Worm (Caenorhabditis elegans) whole organism, young adult: ENCODE results near the gene K09C6.3.
A peak's percentile ranks its signal among the peaks of the same experiment; 100 is the strongest.

Experiments
- B0035.1 ChIP-seq: sonication (generic microtip); optimal IDR thresholded peaks from 2 replicates; lab custom pipeline; 2016; ENCODE audit warnings: missing genetic modification characterization, mild to moderate bottlenecking, missing compliant biosample characterization, missing genotype, missing genetic modification reagents
- B0336.3 ChIP-seq: fragments of 200-800 bp; sonication (Bioruptor generic); IDR thresholded peaks from 2 replicates; pipeline ENCODE4 v1.3.6; 2022; ENCODE audit warnings: missing genetic modification characterization, missing compliant biosample characterization
- C17E4.6 ChIP-seq: fragments of 200-800 bp; sonication (Bioruptor generic); IDR thresholded peaks from 2 replicates; pipeline ENCODE4 v1.3.6; 2022; ENCODE audit warnings: missing genetic modification reagents, missing genetic modification characterization, missing compliant biosample characterization
- F52B5.7 ChIP-seq: sonication (generic microtip); optimal IDR thresholded peaks from 2 replicates; lab custom pipeline; 2016; ENCODE audit warnings: mild to moderate bottlenecking, missing genetic modification characterization, missing compliant biosample characterization
- F57C9.4 ChIP-seq: sonication (generic microtip); optimal IDR thresholded peaks from 2 replicates; lab custom pipeline; 2017; ENCODE audit warnings: mild to moderate bottlenecking, missing genetic modification characterization, missing compliant biosample characterization
- K11D2.4 ChIP-seq: fragments of 200-800 bp; sonication (Bioruptor generic); IDR thresholded peaks from 2 replicates; pipeline ENCODE4 v1.3.6; 2022; ENCODE audit warnings: missing genetic modification reagents, missing genetic modification characterization, missing compliant biosample characterization
- T26A5.8 ChIP-seq: sonication (generic microtip); optimal IDR thresholded peaks from 2 replicates; lab custom pipeline; 2016; ENCODE audit warnings: missing genetic modification characterization, missing compliant biosample characterization
- Y67H2A.10 ChIP-seq: fragments of 200-800 bp; sonication (Bioruptor generic); conservative IDR thresholded peaks from 2 replicates; pipeline ENCODE4 v1.3.6; 2022; ENCODE audit warnings: missing genetic modification reagents, missing genetic modification characterization, missing compliant biosample characterization
- Y95B8A.8 ChIP-seq: fragments of 200-800 bp; sonication (Bioruptor generic); IDR thresholded peaks from 2 replicates; pipeline ENCODE4 v1.3.6; 2022; ENCODE audit warnings: missing genetic modification reagents, missing genetic modification characterization, missing compliant biosample characterization
- aptf-3 ChIP-seq: fragments of 200-800 bp; sonication (Bioruptor generic); IDR thresholded peaks from 2 replicates; pipeline ENCODE4 v1.3.6; 2022; ENCODE audit warnings: missing genetic modification characterization, missing compliant biosample characterization
- atf-7 ChIP-seq: sonication (generic microtip); optimal IDR thresholded peaks from 2 replicates; lab custom pipeline; 2017; ENCODE audit warnings: mild to moderate bottlenecking, missing genetic modification characterization, missing compliant biosample characterization
- attf-5 ChIP-seq: fragments of 200-800 bp; sonication (Bioruptor generic); optimal IDR thresholded peaks from 2 replicates; lab custom pipeline; 2018; ENCODE audit warnings: mild to moderate bottlenecking, missing genetic modification characterization, missing compliant biosample characterization
- attf-6 ChIP-seq: fragments of 200-800 bp; sonication (Bioruptor generic); IDR thresholded peaks from 2 replicates; pipeline ENCODE4 v1.3.6; 2022; ENCODE audit warnings: missing genetic modification reagents, missing genetic modification characterization, missing compliant biosample characterization
- cebp-2 ChIP-seq: fragments of 200-800 bp; sonication (Bioruptor generic); IDR thresholded peaks from 2 replicates; pipeline ENCODE4 v1.3.6; 2022; ENCODE audit warnings: missing genetic modification characterization, missing compliant biosample characterization
- ceh-27 ChIP-seq: fragments of 200-800 bp; sonication (Bioruptor generic); optimal IDR thresholded peaks from 2 replicates; lab custom pipeline; 2018; ENCODE audit warnings: mild to moderate bottlenecking, missing genetic modification characterization, moderate library complexity, missing compliant biosample characterization
- dpff-1 ChIP-seq: sonication (generic microtip); optimal IDR thresholded peaks from 2 replicates; lab custom pipeline; 2017; ENCODE audit warnings: mild to moderate bottlenecking, missing genetic modification characterization, missing compliant biosample characterization
- egl-44 ChIP-seq: fragments of 200-800 bp; sonication (Bioruptor generic); IDR thresholded peaks from 2 replicates; pipeline ENCODE4 v1.3.6; 2022; ENCODE audit warnings: missing genetic modification reagents, missing genetic modification characterization, missing compliant biosample characterization
- egrh-3 ChIP-seq: fragments of 200-800 bp; sonication (Bioruptor generic); IDR thresholded peaks from 2 replicates; pipeline ENCODE4 v1.3.6; 2022; ENCODE audit warnings: missing genetic modification reagents, missing genetic modification characterization, missing compliant biosample characterization
- gei-17 ChIP-seq: fragments of 200-800 bp; sonication (Bioruptor generic); optimal IDR thresholded peaks from 2 replicates; lab custom pipeline; 2018; ENCODE audit warnings: mild to moderate bottlenecking, missing genetic modification characterization, missing compliant biosample characterization
- hlh-26 ChIP-seq: fragments of 200-800 bp; sonication (Bioruptor generic); conservative IDR thresholded peaks from 2 replicates; pipeline ENCODE4 v1.3.6; 2022; ENCODE audit warnings: missing genetic modification reagents, missing genetic modification characterization, missing compliant biosample characterization
- hrde-1 ChIP-seq: sonication (generic microtip); optimal IDR thresholded peaks from 2 replicates; lab custom pipeline; 2016; ENCODE audit warnings: missing genetic modification characterization, mild to moderate bottlenecking, missing compliant biosample characterization, moderate library complexity, missing genotype, missing genetic modification reagents, borderline replicate concordance
- lag-1 ChIP-seq: fragments of 200-800 bp; sonication (Bioruptor generic); IDR thresholded peaks from 2 replicates; pipeline ENCODE4 v1.3.6; 2022; ENCODE audit warnings: missing genetic modification reagents, missing genetic modification characterization, missing compliant biosample characterization
- let-526 ChIP-seq: fragments of 200-800 bp; sonication (Bioruptor generic); IDR thresholded peaks from 2 replicates; pipeline ENCODE4 v1.3.6; 2022; ENCODE audit warnings: missing genetic modification reagents, missing genetic modification characterization, missing compliant biosample characterization
- lin-35 ChIP-seq, 3 experiments: fragments of 150-350 bp in 2 of 3; sonication (generic microtip) in 1 of 3; optimal IDR thresholded peaks; 2 replicates each; lab custom pipeline; 2014 to 2018; ENCODE audit warnings: missing biosample characterization in 3 of 3, missing genetic modification characterization in 3 of 3, missing genetic modification reagents in 3 of 3
- lir-1 ChIP-seq: fragments of 200-800 bp; sonication (Bioruptor generic); conservative IDR thresholded peaks from 2 replicates; pipeline ENCODE4 v1.3.6; 2022; ENCODE audit warnings: missing genetic modification reagents, missing genetic modification characterization, missing compliant biosample characterization
- lsl-1 ChIP-seq: fragments of 200-800 bp; sonication (Bioruptor generic); optimal IDR thresholded peaks from 2 replicates; lab custom pipeline; 2018; ENCODE audit warnings: mild to moderate bottlenecking, missing genetic modification characterization, moderate library complexity, missing compliant biosample characterization
- lsy-27 ChIP-seq: sonication (generic microtip); optimal IDR thresholded peaks from 2 replicates; lab custom pipeline; 2017; ENCODE audit warnings: missing genetic modification characterization, mild to moderate bottlenecking, missing compliant biosample characterization, antibody characterized with exemption, missing genotype, borderline replicate concordance; ENCODE audit not compliant: insufficient read depth
- mcd-1 ChIP-seq: fragments of 200-800 bp; sonication (Bioruptor generic); IDR thresholded peaks from 2 replicates; pipeline ENCODE4 v1.3.6; 2022; ENCODE audit warnings: missing genetic modification reagents, missing genetic modification characterization, missing compliant biosample characterization
- nfya-1 ChIP-seq: sonication (generic microtip); optimal IDR thresholded peaks from 2 replicates; lab custom pipeline; 2017; ENCODE audit warnings: antibody characterized with exemption, missing compliant biosample characterization, missing genetic modification characterization, borderline replicate concordance; ENCODE audit not compliant: insufficient read depth
- nhr-179 ChIP-seq: sonication (generic microtip); optimal IDR thresholded peaks from 2 replicates; lab custom pipeline; 2016; ENCODE audit warnings: mild to moderate bottlenecking, missing genetic modification characterization, missing compliant biosample characterization
- nhr-90 ChIP-seq: sonication (generic microtip); optimal IDR thresholded peaks from 2 replicates; lab custom pipeline; 2016; ENCODE audit warnings: missing genotype, mild to moderate bottlenecking, missing genetic modification characterization, missing compliant biosample characterization
- pbrm-1 ChIP-seq: fragments of 200-800 bp; sonication (Bioruptor generic); IDR thresholded peaks from 2 replicates; pipeline ENCODE4 v1.3.6; 2022; ENCODE audit warnings: missing genetic modification reagents, missing genetic modification characterization, missing compliant biosample characterization
- rcor-1 ChIP-seq: fragments of 200-800 bp; sonication (Bioruptor generic); IDR thresholded peaks from 2 replicates; pipeline ENCODE4 v1.3.6; 2022; ENCODE audit warnings: missing genetic modification reagents, missing genetic modification characterization, missing compliant biosample characterization
- repo-1 ChIP-seq: sonication (generic microtip); optimal IDR thresholded peaks from 2 replicates; lab custom pipeline; 2017; ENCODE audit warnings: mild to moderate bottlenecking, missing genetic modification characterization, missing compliant biosample characterization
- sea-2 ChIP-seq: fragments of 200-800 bp; sonication (Bioruptor generic); IDR thresholded peaks from 2 replicates; pipeline ENCODE4 v1.3.6; 2022; ENCODE audit warnings: missing genetic modification characterization, missing compliant biosample characterization
- snpc-1.3 ChIP-seq: sonication (generic microtip); optimal IDR thresholded peaks from 2 replicates; lab custom pipeline; 2017; ENCODE audit warnings: missing genetic modification characterization, mild to moderate bottlenecking, missing compliant biosample characterization, antibody characterized with exemption, moderate library complexity, missing genotype, missing genetic modification reagents; ENCODE audit not compliant: insufficient read depth
- snpc-4 ChIP-seq, 5 experiments: fragments of 150-350 bp in 1 of 5; sonication (generic microtip) in 4 of 5; optimal IDR thresholded peaks; 2 replicates each; lab custom pipeline; 2014 to 2018; ENCODE audit warnings: missing genetic modification characterization in 5 of 5, missing biosample characterization in 3 of 5, antibody characterized with exemption in 2 of 5, mild to moderate bottlenecking in 2 of 5, missing compliant biosample characterization in 2 of 5, missing genotype in 2 of 5, moderate library complexity in 2 of 5, missing genetic modification reagents in 1 of 5
- sptf-2 ChIP-seq: fragments of 200-800 bp; sonication (Bioruptor generic); optimal IDR thresholded peaks from 2 replicates; lab custom pipeline; 2018; ENCODE audit warnings: mild to moderate bottlenecking, missing genetic modification characterization, missing compliant biosample characterization
- unc-130 ChIP-seq: sonication (generic microtip); optimal IDR thresholded peaks from 2 replicates; lab custom pipeline; 2016; ENCODE audit warnings: missing genetic modification reagents, missing genetic modification characterization, missing compliant biosample characterization
- xnd-1 ChIP-seq: sonication (generic microtip); optimal IDR thresholded peaks from 2 replicates; lab custom pipeline; 2016; ENCODE audit warnings: missing genotype, missing genetic modification reagents, missing genetic modification characterization, missing compliant biosample characterization
- zfh-2 ChIP-seq: fragments of 200-800 bp; sonication (Bioruptor generic); conservative IDR thresholded peaks from 2 replicates; pipeline ENCODE4 v1.3.6; 2022; ENCODE audit warnings: missing genetic modification reagents, missing genetic modification characterization, missing compliant biosample characterization
- ztf-6 ChIP-seq: fragments of 200-800 bp; sonication (Bioruptor generic); IDR thresholded peaks from 2 replicates; pipeline ENCODE4 v1.3.6; 2022; ENCODE audit warnings: missing genetic modification reagents, missing genetic modification characterization, missing compliant biosample characterization

The K09C6.3 gene

DNA sequence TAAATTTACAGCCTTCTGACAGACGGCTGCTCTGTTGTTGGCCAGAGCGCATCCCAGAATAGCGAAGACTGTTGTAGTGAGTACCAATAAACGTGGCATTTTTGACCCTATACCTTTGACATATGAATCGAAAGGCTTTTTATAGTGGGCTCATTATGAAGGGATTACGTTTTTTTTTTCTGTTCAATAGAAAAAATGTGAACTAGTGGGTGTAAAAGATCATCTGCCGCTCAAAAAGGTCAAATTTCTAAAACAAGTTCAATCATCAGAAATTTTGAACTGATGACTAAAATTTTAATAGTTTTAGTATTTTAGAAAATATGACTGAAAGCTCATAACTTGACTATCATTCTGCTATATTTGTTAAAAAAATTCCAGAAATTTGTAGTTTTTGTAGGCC lies 2.7 kb downstream of the K09C6.3 start, which contains the start of gene K09C6.9:
K09C6.9 (minus strand) TSS at position 101 of the 400 bp plus-strand sequence.
- TF ChIP-seq repo-1 (tag; lab: Kevin White, UChicago) = no peak
- TF ChIP-seq lsy-27 (tag; lab: Kevin White, UChicago) = no peak
- TF ChIP-seq nhr-90 (tag; lab: Kevin White, UChicago) = no peak
- no peak for TF ChIP-seq Y95B8A.8

DNA sequence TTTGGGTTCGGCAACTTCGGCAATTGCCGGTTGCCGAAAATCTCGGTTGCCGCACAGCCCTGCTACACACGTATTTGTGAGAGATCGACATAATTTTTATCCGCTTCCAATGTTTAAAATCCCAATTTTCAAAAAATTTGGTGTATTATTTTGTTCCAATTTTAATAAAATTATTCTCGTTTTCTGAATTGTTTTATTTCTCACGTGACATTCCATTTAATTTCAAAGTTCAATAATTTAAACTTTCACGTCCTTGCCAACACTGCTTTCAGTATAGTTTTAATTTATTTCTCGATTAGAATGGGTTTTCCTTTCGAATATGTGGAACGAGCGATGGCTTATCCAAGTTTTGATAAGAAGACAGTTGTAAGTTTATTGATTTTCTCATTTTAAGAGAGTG lies 4.3 kb downstream of the K09C6.3 start, which contains the start of gene K09C6.2:
K09C6.2 (plus strand) TSS at position 301 of the 400 bp plus-strand sequence.
- TF ChIP-seq B0035.1 (tag; lab: Kevin White, UChicago) = no peak

DNA sequence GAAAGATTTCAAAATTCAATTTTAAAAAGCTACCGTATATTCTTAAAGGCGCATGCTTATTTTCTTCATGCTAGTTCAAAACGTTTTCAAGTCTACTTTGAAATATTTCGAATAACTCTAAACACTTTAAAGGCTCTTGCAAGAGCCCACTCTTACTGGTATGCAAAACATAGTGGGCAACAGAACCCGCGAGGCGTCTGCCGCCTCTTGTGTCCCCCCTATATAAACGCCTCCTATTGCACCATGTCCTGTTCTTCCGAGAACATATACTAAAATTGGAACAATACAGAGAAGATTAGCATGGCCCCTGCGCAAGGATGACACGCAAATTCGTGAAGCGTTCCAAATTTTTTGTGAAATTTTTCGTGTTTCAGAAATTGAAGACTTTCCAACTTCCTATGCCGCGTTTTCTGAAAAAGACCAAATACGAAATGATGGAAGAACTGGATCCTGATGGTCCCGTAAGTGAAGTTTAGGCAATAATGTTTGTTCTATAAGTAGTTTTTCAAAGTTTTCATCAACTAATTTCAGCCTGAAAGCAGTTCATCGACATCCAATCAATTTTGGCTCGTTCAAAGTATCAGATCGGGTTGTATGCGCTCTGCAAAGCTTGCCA lies 6.7 kb downstream of the K09C6.3 start:
- TF ChIP-seq rcor-1 (GFP tag; lab: Robert Waterston, UW) (peak; percentile 71), Y67H2A.10 (no peak), hrde-1 (tag; lab: Kevin White, UChicago) (no peak), hlh-26 (no peak), ceh-27 (GFP tag; lab: Kevin White, UChicago) (no peak), lag-1 (no peak), Y95B8A.8 (no peak), T26A5.8 (tag; lab: Kevin White, UChicago) (no peak), sea-2 (GFP tag; lab: Robert Waterston, UW) (peak; percentile 64; the same call in 1 of the 2 replicates), zfh-2 (GFP tag; lab: Robert Waterston, UW) (no peak), C17E4.6 (no peak), F52B5.7 (tag; lab: Kevin White, UChicago) (no peak), nhr-179 (tag; lab: Kevin White, UChicago) (no peak), B0336.3 (no peak), lsl-1 (GFP tag; lab: Kevin White, UChicago) (peak; percentile 7), attf-6 (GFP tag; lab: Robert Waterston, UW) (0 out of 2 replicates have a peak, but pooled peaks have one; percentile 31), sptf-2 (GFP tag; lab: Kevin White, UChicago) (no peak), B0035.1 (tag; lab: Kevin White, UChicago) (no peak), egrh-3 (GFP tag; lab: Robert Waterston, UW) (no peak), mcd-1 (peak; percentile 69), let-526 (GFP tag; lab: Robert Waterston, UW) (no peak), xnd-1 (peak; percentile 32), lir-1 (GFP tag; lab: Robert Waterston, UW) (no peak), cebp-2 (GFP tag; lab: Robert Waterston, UW) (no peak), aptf-3 (GFP tag; lab: Robert Waterston, UW) (no peak), nfya-1 (tag; lab: Kevin White, UChicago) (no peak), attf-5 (GFP tag; lab: Kevin White, UChicago) (no peak), nhr-90 (tag; lab: Kevin White, UChicago) (no peak), atf-7 (tag; lab: Kevin White, UChicago) (no peak), K11D2.4 (GFP tag; lab: Robert Waterston, UW) (no peak), F57C9.4 (tag; lab: Kevin White, UChicago) (no peak), unc-130 (no peak), gei-17 (GFP tag; lab: Kevin White, UChicago) (no peak), snpc-4 (GFP tag; optimal IDR thresholded peaks at IDR 0.05; lab: Kevin White, UChicago) (peak; percentile 88), snpc-4 (tag; optimal IDR thresholded peaks at IDR 0.05; lab: Kevin White, UChicago) (peak; percentile 89 to 99 (median 93)), egl-44 (GFP tag; lab: Robert Waterston, UW) (0 out of 2 replicates have a peak, but pooled peaks have one; percentile 36), ztf-6 (GFP tag; lab: Robert Waterston, UW) (0 out of 2 replicates have a peak, but pooled peaks have one; percentile 51), dpff-1 (tag; lab: Kevin White, UChicago) (no peak), lin-35 (GFP tag; optimal IDR thresholded peaks at IDR 0.05; lab: Kevin White, UChicago) (no peak), pbrm-1 (GFP tag; lab: Robert Waterston, UW) (no peak), snpc-1.3 (tag; lab: Kevin White, UChicago) (no peak)
